Worm (Caenorhabditis elegans): Measurements from ENCODE around the gene dpy-6.

Gene dpy-6

DNA sequence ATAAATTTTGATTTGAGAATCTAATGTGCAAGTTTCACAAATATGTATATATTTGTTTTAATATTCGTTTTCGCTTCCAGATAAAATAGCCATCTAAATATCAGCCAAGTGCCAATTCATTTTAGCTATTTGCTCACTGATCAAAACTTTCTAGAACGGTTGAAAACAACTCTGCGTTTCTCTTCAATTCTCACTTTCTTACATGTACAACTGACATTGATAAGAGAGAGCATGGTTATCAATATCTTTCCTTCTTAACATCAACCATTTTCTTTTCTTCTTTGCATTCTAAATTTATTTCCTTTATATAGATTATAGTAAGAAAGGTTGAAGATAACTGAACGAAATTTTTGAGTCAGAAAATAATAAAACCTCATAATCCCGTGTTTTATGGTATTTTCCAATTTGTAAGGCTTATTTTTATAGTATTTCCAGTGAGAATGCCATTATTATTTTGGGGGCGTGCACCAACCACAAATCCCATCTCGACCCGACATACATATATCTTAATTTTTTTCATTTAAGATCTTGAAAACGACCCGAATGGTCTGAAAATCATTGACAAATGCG lies 27.0 kb downstream of the dpy-6 start, which contains the start of gene F08F1.3:
Gene F08F1.3, plus strand, starts transcription at position 520 of the 570 bp plus-strand sequence.
- no peak for TF ChIP-seq ztf-23 (GFP tag; IDR thresholded peaks at IDR 0.05)
- TF ChIP-seq T22C8.4 (GFP tag; IDR thresholded peaks at IDR 0.05): no peak
- no peak for TF ChIP-seq tab-1 (GFP tag; IDR thresholded peaks at IDR 0.05)
- TF ChIP-seq med-1 (GFP tag; optimal IDR thresholded peaks at IDR 0.05; ENCODE audit: insufficient read depth): no peak
- no peak for TF ChIP-seq cog-1 (tag; optimal IDR thresholded peaks at IDR 0.05)
- TF ChIP-seq ztf-29 (GFP tag; IDR thresholded peaks at IDR 0.05): no peak

DNA sequence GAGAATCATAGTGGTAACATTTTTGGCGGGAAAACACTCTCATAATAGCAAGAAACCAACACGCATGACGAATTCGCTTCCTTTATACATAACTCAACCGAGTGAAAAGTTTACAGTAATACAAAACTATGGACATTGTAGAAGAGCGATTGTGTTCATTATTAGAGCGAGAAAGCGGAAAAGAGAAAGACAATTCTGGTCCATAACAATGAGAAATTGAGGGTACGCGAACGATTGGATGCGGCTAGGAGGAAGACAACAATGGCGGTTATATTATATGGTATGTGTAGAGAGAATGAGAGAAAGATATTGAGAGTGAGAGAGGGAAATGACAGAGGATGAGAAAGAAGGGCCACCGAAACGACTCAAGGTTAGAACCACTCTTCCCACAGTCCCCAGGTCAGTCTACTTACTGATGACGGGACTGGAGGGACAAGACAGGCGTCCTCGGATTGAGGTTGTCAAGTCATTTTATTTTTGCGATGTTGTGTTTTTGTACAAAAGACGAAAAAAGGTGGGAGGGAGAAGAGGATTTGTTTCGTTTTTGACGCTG lies 29.2 kb downstream of the dpy-6 start:
- no peak for TF ChIP-seq klf-2 (GFP tag; conservative IDR thresholded peaks at IDR 0.05)
- TF ChIP-seq flt-1 (GFP tag; IDR thresholded peaks at IDR 0.05): no peak
- TF ChIP-seq ref-1 (GFP tag; conservative IDR thresholded peaks at IDR 0.05): no peak
- TF ChIP-seq ztf-29 (GFP tag; IDR thresholded peaks at IDR 0.05): no peak

DNA sequence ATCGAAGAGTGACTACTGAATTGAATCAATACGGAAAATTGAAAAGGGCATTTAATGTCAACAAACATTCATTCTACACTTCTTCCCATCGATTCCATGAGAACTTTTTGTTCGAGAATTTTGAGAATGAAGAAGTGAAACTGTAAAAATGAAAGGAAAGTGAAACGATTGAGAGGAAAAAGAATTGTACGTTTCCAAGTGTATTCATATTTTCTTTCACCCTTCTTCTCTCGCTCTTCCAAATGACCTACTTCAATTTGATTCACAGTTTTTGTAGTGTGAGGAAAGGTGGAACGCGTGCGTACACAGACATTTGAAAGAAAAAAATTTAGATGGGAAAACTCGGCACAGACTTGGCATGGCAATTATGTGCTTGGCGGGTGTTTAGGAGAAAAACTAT lies 31.2 kb downstream of the dpy-6 start:
- TF ChIP-seq cog-1 (tag; optimal IDR thresholded peaks at IDR 0.05): no peak
- no peak for TF ChIP-seq T22C8.4 (GFP tag; IDR thresholded peaks at IDR 0.05)
- TF ChIP-seq klf-2 (GFP tag; conservative IDR thresholded peaks at IDR 0.05): no peak
- TF ChIP-seq ztf-29 (GFP tag; IDR thresholded peaks at IDR 0.05): no peak

DNA sequence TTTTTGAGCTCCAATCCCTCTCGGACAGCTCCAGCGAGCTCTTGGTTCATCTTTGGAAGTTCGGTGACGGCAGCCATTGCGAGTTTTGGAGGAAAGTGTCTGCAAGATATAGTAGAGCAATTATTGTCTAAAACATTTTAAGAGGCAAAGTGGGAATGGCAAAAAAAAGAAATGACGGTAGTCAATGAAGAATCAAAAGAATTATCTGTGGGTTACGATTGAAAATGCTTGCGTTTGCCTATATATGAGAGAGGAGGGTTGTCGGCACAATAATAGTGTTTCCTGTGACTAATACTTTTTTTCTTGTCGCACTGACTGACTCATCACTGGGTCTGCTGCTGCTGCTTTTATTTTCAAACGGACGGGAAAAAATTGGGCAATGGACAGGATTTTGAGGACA lies 31.8 kb downstream of the dpy-6 start, which contains the start of gene tth-1:
Gene tth-1, minus strand, starts transcription at position 101 of the 400 bp plus-strand sequence.
- no peak for TF ChIP-seq ztf-29 (GFP tag; IDR thresholded peaks at IDR 0.05)

ce11 chrX:8423199-8423598 lies 32.2 kb downstream of the dpy-6 start:
- TF ChIP-seq flt-1 (GFP tag; IDR thresholded peaks at IDR 0.05) (no peak), klf-2 (GFP tag; conservative IDR thresholded peaks at IDR 0.05) (no peak), ztf-29 (GFP tag; IDR thresholded peaks at IDR 0.05) (no peak), tab-1 (GFP tag; IDR thresholded peaks at IDR 0.05) (no peak), ref-1 (GFP tag; conservative IDR thresholded peaks at IDR 0.05) (no peak), T22C8.4 (GFP tag; IDR thresholded peaks at IDR 0.05) (no peak), cog-1 (tag; optimal IDR thresholded peaks at IDR 0.05) (no peak), med-1 (GFP tag; optimal IDR thresholded peaks at IDR 0.05; ENCODE audit: insufficient read depth) (no peak), ztf-23 (GFP tag; IDR thresholded peaks at IDR 0.05) (no peak)

DNA sequence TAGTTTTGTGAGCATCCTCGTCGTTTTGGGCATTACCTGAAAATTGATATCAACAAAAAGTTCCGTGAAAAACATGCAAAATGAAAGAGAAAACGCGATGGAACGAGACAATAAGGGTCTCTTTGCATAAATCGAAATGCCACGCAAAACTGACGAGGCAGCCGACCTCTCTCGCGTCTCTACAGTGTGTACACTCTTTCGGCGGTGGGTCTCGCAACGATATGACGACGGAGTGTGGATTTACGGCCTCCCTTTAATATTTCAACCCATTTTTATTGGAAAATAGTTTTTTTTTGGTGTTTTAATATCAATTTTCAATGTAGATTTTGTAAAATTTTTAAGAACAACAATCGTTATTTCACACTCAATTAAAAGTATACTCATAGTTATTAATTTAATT lies 33.4 kb downstream of the dpy-6 start, which contains the start of gene tag-123:
Gene tag-123, minus strand, starts transcription at position 36 of the 400 bp plus-strand sequence.
- TF ChIP-seq flt-1 (GFP tag; IDR thresholded peaks at IDR 0.05): no peak
- TF ChIP-seq ztf-23 (GFP tag; IDR thresholded peaks at IDR 0.05): no peak
- TF ChIP-seq cog-1 (tag; optimal IDR thresholded peaks at IDR 0.05): no peak
- TF ChIP-seq T22C8.4 (GFP tag; IDR thresholded peaks at IDR 0.05): no peak
- TF ChIP-seq med-1 (GFP tag; optimal IDR thresholded peaks at IDR 0.05; ENCODE audit: insufficient read depth): no peak
- TF ChIP-seq ztf-29 (GFP tag; IDR thresholded peaks at IDR 0.05): no peak
- TF ChIP-seq klf-2 (GFP tag; conservative IDR thresholded peaks at IDR 0.05): no peak
- TF ChIP-seq tab-1 (GFP tag; IDR thresholded peaks at IDR 0.05): no peak
- TF ChIP-seq ref-1 (GFP tag; conservative IDR thresholded peaks at IDR 0.05): no peak

ce11 chrX:8421594-8421993 lies 33.8 kb downstream of the dpy-6 start:
- TF ChIP-seq flt-1 (GFP tag; IDR thresholded peaks at IDR 0.05) (no peak), ztf-29 (GFP tag; IDR thresholded peaks at IDR 0.05) (no peak), klf-2 (GFP tag; conservative IDR thresholded peaks at IDR 0.05) (no peak), T22C8.4 (GFP tag; IDR thresholded peaks at IDR 0.05) (no peak), cog-1 (tag; optimal IDR thresholded peaks at IDR 0.05) (no peak), med-1 (GFP tag; optimal IDR thresholded peaks at IDR 0.05; ENCODE audit: insufficient read depth) (no peak), ref-1 (GFP tag; conservative IDR thresholded peaks at IDR 0.05) (no peak)

DNA sequence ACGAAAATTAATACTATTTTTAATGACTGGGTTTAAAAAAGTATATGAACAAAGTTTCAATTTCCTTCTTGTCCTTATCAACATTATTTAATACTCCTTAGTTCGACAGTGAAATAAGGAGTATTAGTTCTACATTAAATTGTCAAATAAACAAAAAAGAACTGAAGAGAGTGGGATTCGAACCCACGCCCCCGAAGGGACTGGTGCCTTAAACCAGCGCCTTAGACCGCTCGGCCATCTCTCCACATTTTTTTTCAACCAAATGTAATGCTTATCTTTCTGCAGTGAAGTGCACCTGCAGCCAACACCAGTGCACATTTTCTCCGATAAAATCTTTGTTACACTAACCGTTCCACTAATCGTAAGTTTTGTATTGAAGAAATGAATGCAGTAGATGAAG lies 36.2 kb downstream of the dpy-6 start:
- TF ChIP-seq ref-1 (GFP tag; conservative IDR thresholded peaks at IDR 0.05) (no peak), ztf-23 (GFP tag; IDR thresholded peaks at IDR 0.05) (no peak), cog-1 (tag; optimal IDR thresholded peaks at IDR 0.05) (no peak), ztf-29 (GFP tag; IDR thresholded peaks at IDR 0.05) (no peak), flt-1 (GFP tag; IDR thresholded peaks at IDR 0.05) (no peak), T22C8.4 (GFP tag; IDR thresholded peaks at IDR 0.05) (no peak), med-1 (GFP tag; optimal IDR thresholded peaks at IDR 0.05; ENCODE audit: insufficient read depth) (no peak), tab-1 (GFP tag; IDR thresholded peaks at IDR 0.05) (no peak), klf-2 (GFP tag; conservative IDR thresholded peaks at IDR 0.05) (no peak)

DNA sequence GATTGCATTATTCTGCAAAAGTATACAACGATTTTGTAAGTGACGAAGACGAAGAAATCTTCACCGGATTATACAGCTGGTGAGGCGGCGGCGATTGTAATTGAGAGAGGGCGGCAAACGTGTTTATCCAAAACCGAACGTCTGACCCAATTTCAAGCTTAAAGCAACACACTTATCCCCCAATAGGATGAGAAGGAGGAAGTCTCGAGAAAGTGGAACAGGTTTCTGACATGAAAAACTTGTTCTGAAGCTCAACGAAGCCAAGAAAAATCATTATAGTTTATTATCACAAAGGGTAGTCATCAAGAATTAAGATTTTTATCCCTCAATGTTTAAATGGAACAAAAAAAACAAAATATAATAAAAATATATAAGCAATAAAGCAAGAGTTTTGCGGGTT lies 37.1 kb downstream of the dpy-6 start, which contains the start of gene spp-13:
Gene spp-13, minus strand, starts transcription at position 143 of the 400 bp plus-strand sequence.
- TF ChIP-seq T22C8.4 (GFP tag; IDR thresholded peaks at IDR 0.05) (no peak), ref-1 (GFP tag; conservative IDR thresholded peaks at IDR 0.05) (no peak), ztf-23 (GFP tag; IDR thresholded peaks at IDR 0.05) (no peak), cog-1 (tag; optimal IDR thresholded peaks at IDR 0.05) (no peak), med-1 (GFP tag; optimal IDR thresholded peaks at IDR 0.05; ENCODE audit: insufficient read depth) (no peak), tab-1 (GFP tag; IDR thresholded peaks at IDR 0.05) (no peak), ztf-29 (GFP tag; IDR thresholded peaks at IDR 0.05) (no peak), flt-1 (GFP tag; IDR thresholded peaks at IDR 0.05) (no peak), klf-2 (GFP tag; conservative IDR thresholded peaks at IDR 0.05) (no peak)

- TF ChIP-seq ref-1 (GFP tag; conservative IDR thresholded peaks at IDR 0.05): no peak
- TF ChIP-seq med-1 (GFP tag; optimal IDR thresholded peaks at IDR 0.05; ENCODE audit: insufficient read depth): no peak
- TF ChIP-seq tab-1 (GFP tag; IDR thresholded peaks at IDR 0.05): no peak
- TF ChIP-seq ztf-23 (GFP tag; IDR thresholded peaks at IDR 0.05): no peak
- no peak for TF ChIP-seq flt-1 (GFP tag; IDR thresholded peaks at IDR 0.05)
- no peak for TF ChIP-seq klf-2 (GFP tag; conservative IDR thresholded peaks at IDR 0.05)
- no peak for TF ChIP-seq T22C8.4 (GFP tag; IDR thresholded peaks at IDR 0.05)
- no peak for TF ChIP-seq cog-1 (tag; optimal IDR thresholded peaks at IDR 0.05)
- no peak for TF ChIP-seq ztf-29 (GFP tag; IDR thresholded peaks at IDR 0.05)
These were observed 37.7 kb downstream of the dpy-6 start for ce11 chrX:8417727-8418126.
